ENCODE assay signal across 1 fruit fly cellular context in genomic region chr2L:4345569-4346131, dm6.
TF ChIP-seq lines count a peak whose summit lies in the region.

No protein-coding gene starts in this region.

TF ChIP-seq in whole organism, embryonic, 481 proteins besides CTCF, POLR2A, EP300 and RAD21 (continued from another document and continues in another):
- TF ChIP-seq ems (GFP tag; optimal IDR thresholded peaks at IDR 0.05; lab: Kevin White, UChicago), result no peak
- TF ChIP-seq CG4617 (GFP tag; optimal IDR thresholded peaks at IDR 0.05; lab: Kevin White, UChicago; ENCODE audit: borderline replicate concordance), result no peak
- TF ChIP-seq Vsx1 (GFP tag; optimal IDR thresholded peaks at IDR 0.05; lab: Kevin White, UChicago), result no peak
- TF ChIP-seq CG13296 (GFP tag; optimal IDR thresholded peaks at IDR 0.05; lab: Kevin White, UChicago), result no peak
- no peak for TF ChIP-seq CG3838 (GFP tag; optimal IDR thresholded peaks at IDR 0.05; lab: Kevin White, UChicago)
- TF ChIP-seq CG2116 (GFP tag; optimal IDR thresholded peaks at IDR 0.05; lab: Kevin White, UChicago), result peak; percentile 26
- peak; percentile 29 for TF ChIP-seq Dek (tag; optimal IDR thresholded peaks at IDR 0.05; lab: Kevin White, UChicago)
- TF ChIP-seq Spps (tag; optimal IDR thresholded peaks at IDR 0.05; lab: Kevin White, UChicago), result no peak
- no peak for TF ChIP-seq fru (optimal IDR thresholded peaks at IDR 0.05; lab: Kevin White, UChicago)
- TF ChIP-seq zf30C (GFP tag; optimal IDR thresholded peaks at IDR 0.05; lab: Kevin White, UChicago), result no peak
- TF ChIP-seq rib (GFP tag; IDR thresholded peaks at IDR 0.05; lab: Robert Waterston, UW), result no peak
- peak; percentile 72 for TF ChIP-seq amos (GFP tag; IDR thresholded peaks at IDR 0.05; lab: Robert Waterston, UW; ENCODE audit: partially characterized antibody)
- no peak for TF ChIP-seq Side (GFP tag; optimal IDR thresholded peaks at IDR 0.05; lab: Kevin White, UChicago)
- no peak for TF ChIP-seq CG32772 (GFP tag; IDR thresholded peaks at IDR 0.05; lab: Robert Waterston, UW)
- TF ChIP-seq CG18619 (GFP tag; optimal IDR thresholded peaks at IDR 0.05; lab: Kevin White, UChicago), result no peak
- TF ChIP-seq Med (GFP tag; lab: Kevin White, UChicago), result peak; percentile 81
- TF ChIP-seq ap (GFP tag; IDR thresholded peaks at IDR 0.05; lab: Robert Waterston, UW), result no peak
- peak; percentile 3 for TF ChIP-seq CG13624 (GFP tag; optimal IDR thresholded peaks at IDR 0.05; lab: Kevin White, UChicago)
- TF ChIP-seq gfzf (GFP tag; optimal IDR thresholded peaks at IDR 0.05; lab: Kevin White, UChicago), result no peak
- TF ChIP-seq vnd (GFP tag; IDR thresholded peaks at IDR 0.05; lab: Robert Waterston, UW; ENCODE audit: partially characterized antibody), result no peak
- TF ChIP-seq CG17361 (GFP tag; IDR thresholded peaks at IDR 0.05; lab: Robert Waterston, UW), result 0 out of 3 replicates have a peak, but pooled peaks have one; percentile 26
- TF ChIP-seq tio (GFP tag; optimal IDR thresholded peaks at IDR 0.05; lab: Kevin White, UChicago), result no peak
- no peak for TF ChIP-seq CG10321 (GFP tag; IDR thresholded peaks at IDR 0.05; lab: Robert Waterston, UW)
- TF ChIP-seq tna (GFP tag; IDR thresholded peaks at IDR 0.05; lab: Robert Waterston, UW; ENCODE audit: partially characterized antibody), result no peak
- TF ChIP-seq CG15514 (GFP tag; optimal IDR thresholded peaks at IDR 0.05; lab: Kevin White, UChicago), result peak; percentile 24
- peak; percentile 45 for TF ChIP-seq CG13894 (tag; optimal IDR thresholded peaks at IDR 0.05; lab: Kevin White, UChicago)
- TF ChIP-seq psq (GFP tag; optimal IDR thresholded peaks at IDR 0.05; lab: Kevin White, UChicago), result no peak
- peak; percentile 31; the same call in 1 of the 2 replicates for TF ChIP-seq Xrp1 (GFP tag; IDR thresholded peaks at IDR 0.05; lab: Robert Waterston, UW)
- peak; percentile 63; the same call in 1 of the 2 replicates for TF ChIP-seq CG42726 (GFP tag; IDR thresholded peaks at IDR 0.05; lab: Robert Waterston, UW; ENCODE audit: partially characterized antibody)
- TF ChIP-seq E2f1 (GFP tag; IDR thresholded peaks at IDR 0.05; lab: Robert Waterston, UW), result no peak
- TF ChIP-seq zen2 (GFP tag; IDR thresholded peaks at IDR 0.05; lab: Robert Waterston, UW; ENCODE audit: partially characterized antibody), result no peak
- TF ChIP-seq CG1603 (tag; optimal IDR thresholded peaks at IDR 0.05; lab: Kevin White, UChicago), result peak; percentile 14
- no peak for TF ChIP-seq CG1647 (GFP tag; optimal IDR thresholded peaks at IDR 0.05; lab: Kevin White, UChicago)
- TF ChIP-seq CG2199 (GFP tag; IDR thresholded peaks at IDR 0.05; lab: Robert Waterston, UW), result no peak
- TF ChIP-seq cato (GFP tag; optimal IDR thresholded peaks at IDR 0.05; lab: Kevin White, UChicago; ENCODE audit: borderline replicate concordance), result no peak
- TF ChIP-seq CG31441 (GFP tag; IDR thresholded peaks at IDR 0.05; lab: Robert Waterston, UW), result 0 out of 2 replicates have a peak, but pooled peaks have one; percentile 8
- TF ChIP-seq CG12659 (GFP tag; optimal IDR thresholded peaks at IDR 0.05; lab: Kevin White, UChicago), result peak; percentile 8
- TF ChIP-seq gem (tag; optimal IDR thresholded peaks at IDR 0.05; lab: Kevin White, UChicago), result no peak
- TF ChIP-seq crol (GFP tag; IDR thresholded peaks at IDR 0.05; lab: Robert Waterston, UW), result no peak
- no peak for TF ChIP-seq slou (GFP tag; optimal IDR thresholded peaks at IDR 0.05; lab: Kevin White, UChicago)
- TF ChIP-seq CG7928 (GFP tag; optimal IDR thresholded peaks at IDR 0.05; lab: Kevin White, UChicago), result no peak
- no peak for TF ChIP-seq cwo (GFP tag; optimal IDR thresholded peaks at IDR 0.05; lab: Kevin White, UChicago)
- TF ChIP-seq sug (tag; optimal IDR thresholded peaks at IDR 0.05; lab: Kevin White, UChicago), result peak; percentile 46
- TF ChIP-seq CG9932 (GFP tag; IDR thresholded peaks at IDR 0.05; lab: Robert Waterston, UW), result no peak
- no peak for TF ChIP-seq Hey (tag; optimal IDR thresholded peaks at IDR 0.05; lab: Kevin White, UChicago)
- TF ChIP-seq CG4820 (GFP tag; optimal IDR thresholded peaks at IDR 0.05; lab: Kevin White, UChicago), result peak; percentile 12
- TF ChIP-seq CG2202 (tag; optimal IDR thresholded peaks at IDR 0.05; lab: Kevin White, UChicago), result no peak
- TF ChIP-seq dmrt11E (tag; optimal IDR thresholded peaks at IDR 0.05; lab: Kevin White, UChicago), result no peak
- TF ChIP-seq Ada2b (GFP tag; IDR thresholded peaks at IDR 0.05; lab: Robert Waterston, UW), result no peak
- peak; percentile 26; the same call in 1 of the 2 replicates for TF ChIP-seq Rfx (GFP tag; IDR thresholded peaks at IDR 0.05; lab: Robert Waterston, UW)
- no peak for TF ChIP-seq tap (tag; optimal IDR thresholded peaks at IDR 0.05; lab: Kevin White, UChicago)
- TF ChIP-seq bowl (GFP tag; IDR thresholded peaks at IDR 0.05; lab: Robert Waterston, UW), result no peak
- no peak for TF ChIP-seq CG11723 (GFP tag; optimal IDR thresholded peaks at IDR 0.05; lab: Kevin White, UChicago)
- TF ChIP-seq D (optimal IDR thresholded peaks at IDR 0.05; lab: Kevin White, UChicago), result no peak
- no peak for TF ChIP-seq D (GFP tag; optimal IDR thresholded peaks at IDR 0.05; lab: Kevin White, UChicago)
- peak; percentile 41 for TF ChIP-seq CG14710 (tag; optimal IDR thresholded peaks at IDR 0.05; lab: Kevin White, UChicago)
- TF ChIP-seq hth (optimal IDR thresholded peaks at IDR 0.05; lab: Kevin White, UChicago), result no peak
- no peak for TF ChIP-seq Max (GFP tag; optimal IDR thresholded peaks at IDR 0.05; lab: Kevin White, UChicago)
- TF ChIP-seq fd102C (GFP tag; optimal IDR thresholded peaks at IDR 0.05; lab: Kevin White, UChicago), result peak; percentile 47
- no peak for TF ChIP-seq wor (GFP tag; IDR thresholded peaks at IDR 0.05; lab: Robert Waterston, UW)
- no peak for TF ChIP-seq CG34422 (GFP tag; IDR thresholded peaks at IDR 0.05; lab: Robert Waterston, UW)
- no peak for TF ChIP-seq CG7786 (GFP tag; optimal IDR thresholded peaks at IDR 0.05; lab: Kevin White, UChicago)
- no peak for TF ChIP-seq gce (GFP tag; IDR thresholded peaks at IDR 0.05; lab: Robert Waterston, UW)
- TF ChIP-seq slp2 (GFP tag; optimal IDR thresholded peaks at IDR 0.05; lab: Kevin White, UChicago), result no peak
- TF ChIP-seq jigr1 (GFP tag; IDR thresholded peaks at IDR 0.05; lab: Robert Waterston, UW), result no peak
- peak; percentile 67 for TF ChIP-seq HmgZ (tag; optimal IDR thresholded peaks at IDR 0.05; lab: Kevin White, UChicago)
- TF ChIP-seq CG15269 (tag; optimal IDR thresholded peaks at IDR 0.05; lab: Kevin White, UChicago), result no peak
- no peak for TF ChIP-seq CG6689 (GFP tag; IDR thresholded peaks at IDR 0.05; lab: Robert Waterston, UW)
- TF ChIP-seq Sox102F (GFP tag; optimal IDR thresholded peaks at IDR 0.05; lab: Kevin White, UChicago), result no peak
- no peak for TF ChIP-seq hbn (GFP tag; IDR thresholded peaks at IDR 0.05; lab: Robert Waterston, UW; ENCODE audit: partially characterized antibody)
- TF ChIP-seq CG10431 (GFP tag; optimal IDR thresholded peaks at IDR 0.05; lab: Kevin White, UChicago), result no peak
- TF ChIP-seq CG33213 (GFP tag; optimal IDR thresholded peaks at IDR 0.05; lab: Kevin White, UChicago), result peak; percentile 17
- TF ChIP-seq pita (GFP tag; optimal IDR thresholded peaks at IDR 0.05; lab: Kevin White, UChicago), result peak; percentile 92
- TF ChIP-seq NfI (GFP tag; optimal IDR thresholded peaks at IDR 0.05; lab: Kevin White, UChicago), result no peak
- TF ChIP-seq CG18764 (GFP tag; optimal IDR thresholded peaks at IDR 0.05; lab: Kevin White, UChicago), result no peak
- no peak for TF ChIP-seq Gug (GFP tag; IDR thresholded peaks at IDR 0.05; lab: Robert Waterston, UW)
- TF ChIP-seq Opbp (GFP tag; IDR thresholded peaks at IDR 0.05; lab: Robert Waterston, UW; ENCODE audit: partially characterized antibody), result peak; percentile 47; the same call in 1 of the 3 replicates
- TF ChIP-seq sd (tag; optimal IDR thresholded peaks at IDR 0.05; lab: Kevin White, UChicago), result peak; percentile 10
- no peak for TF ChIP-seq gcm (GFP tag; optimal IDR thresholded peaks at IDR 0.05; lab: Kevin White, UChicago)
- no peak for TF ChIP-seq prd (optimal IDR thresholded peaks at IDR 0.05; lab: Kevin White, UChicago)
- no peak for TF ChIP-seq prd (GFP tag; IDR thresholded peaks at IDR 0.05; lab: Robert Waterston, UW)
- no peak for TF ChIP-seq CG12942 (GFP tag; optimal IDR thresholded peaks at IDR 0.05; lab: Kevin White, UChicago)
- no peak for TF ChIP-seq Doc2 (GFP tag; IDR thresholded peaks at IDR 0.05; lab: Robert Waterston, UW)
- no peak for TF ChIP-seq Ets97D (GFP tag; optimal IDR thresholded peaks at IDR 0.05; lab: Kevin White, UChicago)
- no peak for TF ChIP-seq seq (GFP tag; IDR thresholded peaks at IDR 0.05; lab: Robert Waterston, UW)
- TF ChIP-seq insv (GFP tag; optimal IDR thresholded peaks at IDR 0.05; lab: Kevin White, UChicago), result peak in 1 of 2 experiments; percentile 56
- TF ChIP-seq trh (GFP tag; optimal IDR thresholded peaks at IDR 0.05; lab: Kevin White, UChicago), result no peak
- TF ChIP-seq Sin3A (optimal IDR thresholded peaks at IDR 0.05; lab: Kevin White, UChicago), result no peak
- no peak for TF ChIP-seq CG4404 (GFP tag; IDR thresholded peaks at IDR 0.05; lab: Robert Waterston, UW)
- TF ChIP-seq sna (GFP tag; IDR thresholded peaks at IDR 0.05; lab: Robert Waterston, UW; ENCODE audit: partially characterized antibody), result no peak
- peak; percentile 67 for TF ChIP-seq CG8290 (GFP tag; optimal IDR thresholded peaks at IDR 0.05; lab: Kevin White, UChicago)
- TF ChIP-seq CG8290 (tag; optimal IDR thresholded peaks at IDR 0.05; lab: Kevin White, UChicago), result peak; percentile 63 to 99
- no peak for TF ChIP-seq Ssrp (tag; optimal IDR thresholded peaks at IDR 0.05; lab: Kevin White, UChicago)
- TF ChIP-seq zfh1 (GFP tag; IDR thresholded peaks at IDR 0.05; lab: Robert Waterston, UW), result peak; percentile 45; the same call in 1 of the 3 replicates
- peak; percentile 77 for TF ChIP-seq Lhr (GFP tag; optimal IDR thresholded peaks at IDR 0.05; lab: Kevin White, UChicago)
- TF ChIP-seq abd-A (tag; optimal IDR thresholded peaks at IDR 0.05; lab: Kevin White, UChicago), result peak; percentile 17
- TF ChIP-seq TFAM (GFP tag; optimal IDR thresholded peaks at IDR 0.05; lab: Kevin White, UChicago), result no peak
- peak; percentile 31 for TF ChIP-seq pzg (GFP tag; optimal IDR thresholded peaks at IDR 0.05; lab: Kevin White, UChicago)
- peak; percentile 15 for TF ChIP-seq grau (tag; optimal IDR thresholded peaks at IDR 0.05; lab: Kevin White, UChicago)
- TF ChIP-seq Abd-B (GFP tag; optimal IDR thresholded peaks at IDR 0.05; lab: Kevin White, UChicago), result no peak
- TF ChIP-seq chinmo (GFP tag; IDR thresholded peaks at IDR 0.05; lab: Robert Waterston, UW; ENCODE audit: partially characterized antibody), result peak; percentile 73; the same call in 1 of the 4 replicates
- TF ChIP-seq Neu2 (GFP tag; optimal IDR thresholded peaks at IDR 0.05; lab: Kevin White, UChicago; ENCODE audit: borderline replicate concordance), result no peak
- TF ChIP-seq bbx (GFP tag; IDR thresholded peaks at IDR 0.05; lab: Robert Waterston, UW; ENCODE audit: partially characterized antibody), result no peak
- peak; percentile 9 for TF ChIP-seq Nf-YC (tag; optimal IDR thresholded peaks at IDR 0.05; lab: Kevin White, UChicago)
- no peak for TF ChIP-seq CG15073 (GFP tag; optimal IDR thresholded peaks at IDR 0.05; lab: Kevin White, UChicago)
- peak; percentile 34; the same call in 1 of the 3 replicates for TF ChIP-seq knrl (GFP tag; IDR thresholded peaks at IDR 0.05; lab: Robert Waterston, UW; ENCODE audit: partially characterized antibody)
- TF ChIP-seq Scr (GFP tag; IDR thresholded peaks at IDR 0.05; lab: Robert Waterston, UW; ENCODE audit: partially characterized antibody), result peak; percentile 17; the same call in 1 of the 2 replicates
- no peak for TF ChIP-seq CG10565 (GFP tag; optimal IDR thresholded peaks at IDR 0.05; lab: Kevin White, UChicago)
- no peak for TF ChIP-seq ftz-f1 (GFP tag; optimal IDR thresholded peaks at IDR 0.05; lab: Kevin White, UChicago)
- no peak; the same call in 2 of the 3 replicates for TF ChIP-seq Dbx (GFP tag; IDR thresholded peaks at IDR 0.05; lab: Robert Waterston, UW)
- no peak for TF ChIP-seq CG1233 (GFP tag; optimal IDR thresholded peaks at IDR 0.05; lab: Kevin White, UChicago)
- TF ChIP-seq her (GFP tag; optimal IDR thresholded peaks at IDR 0.05; lab: Kevin White, UChicago), result no peak
- TF ChIP-seq sens (GFP tag; lab: Kevin White, UChicago), result no peak
- TF ChIP-seq trem (tag; optimal IDR thresholded peaks at IDR 0.05; lab: Kevin White, UChicago), result peak; percentile 28
- TF ChIP-seq nerfin-1 (tag; optimal IDR thresholded peaks at IDR 0.05; lab: Kevin White, UChicago), result no peak
- TF ChIP-seq CG8944 (GFP tag; optimal IDR thresholded peaks at IDR 0.05; lab: Kevin White, UChicago), result no peak
- TF ChIP-seq stwl (tag; optimal IDR thresholded peaks at IDR 0.05; lab: Kevin White, UChicago), result peak; percentile 47
- TF ChIP-seq dm (GFP tag; optimal IDR thresholded peaks at IDR 0.05; lab: Kevin White, UChicago), result no peak
- no peak for TF ChIP-seq CG14014 (GFP tag; IDR thresholded peaks at IDR 0.05; lab: Robert Waterston, UW)
- peak; percentile 94 for TF ChIP-seq E2f2 (GFP tag; IDR thresholded peaks at IDR 0.05; lab: Robert Waterston, UW)
- TF ChIP-seq CG10267 (tag; optimal IDR thresholded peaks at IDR 0.05; lab: Kevin White, UChicago), result peak; percentile 39
- no peak for TF ChIP-seq HHEX (GFP tag; optimal IDR thresholded peaks at IDR 0.05; lab: Kevin White, UChicago)
- TF ChIP-seq HmgD (GFP tag; optimal IDR thresholded peaks at IDR 0.05; lab: Kevin White, UChicago), result no peak
- TF ChIP-seq Aef1 (GFP tag; IDR thresholded peaks at IDR 0.05; lab: Robert Waterston, UW), result no peak
- no peak for TF ChIP-seq CG17612 (GFP tag; IDR thresholded peaks at IDR 0.05; lab: Robert Waterston, UW)
- TF ChIP-seq CG9727 (GFP tag; optimal IDR thresholded peaks at IDR 0.05; lab: Kevin White, UChicago), result no peak
- TF ChIP-seq CG2712 (tag; optimal IDR thresholded peaks at IDR 0.05; lab: Kevin White, UChicago), result peak; percentile 25
- no peak for TF ChIP-seq CG17186 (GFP tag; optimal IDR thresholded peaks at IDR 0.05; lab: Kevin White, UChicago)
- no peak for TF ChIP-seq CG10543 (GFP tag; optimal IDR thresholded peaks at IDR 0.05; lab: Kevin White, UChicago)
- TF ChIP-seq dpn (GFP tag; optimal IDR thresholded peaks at IDR 0.05; lab: Kevin White, UChicago), result peak in 1 of 2 experiments; percentile 18
- peak; percentile 32 for TF ChIP-seq lbe (GFP tag; optimal IDR thresholded peaks at IDR 0.05; lab: Kevin White, UChicago)
- TF ChIP-seq Bgb (GFP tag; IDR thresholded peaks at IDR 0.05; lab: Robert Waterston, UW; ENCODE audit: partially characterized antibody), result peak; percentile 75
- TF ChIP-seq MTF-1 (GFP tag; optimal IDR thresholded peaks at IDR 0.05; lab: Kevin White, UChicago; ENCODE audit: borderline replicate concordance), result no peak
- TF ChIP-seq CG15601 (tag; optimal IDR thresholded peaks at IDR 0.05; lab: Kevin White, UChicago), result peak; percentile 58
